Fruit fly (Drosophila melanogaster): Measurements from ENCODE around the gene sordd1.

sordd1 gene

dm6 chrX:15803764-15804563, 8.1 kb upstream of the sordd1 start, which contains the start of the genes PGRP-LE and sd:
Gene PGRP-LE, minus strand, starts transcription at chrX:15803880.
Gene sd, plus strand, starts transcription at chrX:15804370.
- peak; percentile 54; the same call in 1 of the 2 replicates for TF ChIP-seq Ets98B (GFP tag; IDR thresholded peaks at IDR 0.05)
- TF ChIP-seq CG12605 (GFP tag; IDR thresholded peaks at IDR 0.05) = no peak

DNA sequence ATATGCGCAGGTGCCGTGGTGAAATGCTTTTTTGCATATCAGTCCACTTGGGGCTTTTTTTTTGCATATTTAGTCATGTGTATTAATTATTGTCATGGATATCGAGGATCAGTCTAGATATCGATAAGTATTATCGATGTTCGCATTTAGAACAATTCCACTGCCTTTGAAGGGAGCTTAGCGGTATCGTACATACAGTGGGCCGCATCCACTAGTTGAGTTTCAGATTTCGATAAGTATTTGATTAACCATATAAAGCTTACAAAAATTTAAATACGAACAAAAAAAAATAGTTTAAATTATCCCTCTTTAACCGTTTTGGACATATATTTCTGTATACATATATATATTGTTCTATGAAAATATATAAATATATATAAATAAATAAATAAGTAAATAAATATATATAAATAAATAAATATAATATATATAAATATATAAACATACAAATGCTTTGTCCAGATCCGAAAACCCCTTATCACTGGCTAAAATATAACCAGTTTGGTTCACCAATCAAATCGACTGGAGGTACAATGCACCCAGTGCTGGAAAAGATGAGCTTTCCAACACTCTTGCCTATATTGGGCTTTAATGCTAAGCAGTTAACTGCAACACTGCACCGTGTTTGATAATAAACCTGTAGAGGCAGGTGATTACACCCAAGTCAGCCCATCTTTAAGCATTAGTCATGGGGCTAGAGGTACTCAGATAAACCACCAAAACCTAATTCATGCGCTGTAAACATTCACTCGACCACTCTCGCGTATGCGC, 7.2 kb upstream of the sordd1 start:
- TF ChIP-seq CG9948 (tag; optimal IDR thresholded peaks at IDR 0.05) = peak; percentile 21
- TF ChIP-seq CG12605 (GFP tag; IDR thresholded peaks at IDR 0.05) = no peak
- TF ChIP-seq D1 (tag; optimal IDR thresholded peaks at IDR 0.05) = no peak
- no peak for TF ChIP-seq Snoo (tag; optimal IDR thresholded peaks at IDR 0.05)
- no peak for TF ChIP-seq fd96Ca (GFP tag; IDR thresholded peaks at IDR 0.05)
- no peak for TF ChIP-seq CG14655 (GFP tag; optimal IDR thresholded peaks at IDR 0.05)
- no peak for TF ChIP-seq Ets98B (GFP tag; IDR thresholded peaks at IDR 0.05)
- peak; percentile 22 for TF ChIP-seq CG8159 (tag; optimal IDR thresholded peaks at IDR 0.05)
- no peak for TF ChIP-seq Pif1B (GFP tag; optimal IDR thresholded peaks at IDR 0.05)
- peak; percentile 3 for TF ChIP-seq CG15710 (tag; optimal IDR thresholded peaks at IDR 0.05)
- TF ChIP-seq CG4496 (GFP tag; IDR thresholded peaks at IDR 0.05) = 0 out of 3 replicates have a peak, but pooled peaks have one; percentile 32
- peak; percentile 0 for TF ChIP-seq CG34367 (tag; optimal IDR thresholded peaks at IDR 0.05)
- no peak for TF ChIP-seq CG13204 (GFP tag; optimal IDR thresholded peaks at IDR 0.05)
- TF ChIP-seq Pif1A (GFP tag; optimal IDR thresholded peaks at IDR 0.05) = no peak
- TF ChIP-seq EcR (GFP tag; optimal IDR thresholded peaks at IDR 0.05) = no peak
- peak; percentile 22 for TF ChIP-seq CG17806 (tag; optimal IDR thresholded peaks at IDR 0.05)
- no peak for TF ChIP-seq CG10348 (GFP tag; IDR thresholded peaks at IDR 0.05)
- TF ChIP-seq CG8301 (tag; optimal IDR thresholded peaks at IDR 0.05) = no peak
- TF ChIP-seq gl (tag; optimal IDR thresholded peaks at IDR 0.05) = no peak
- TF ChIP-seq rn (GFP tag; IDR thresholded peaks at IDR 0.05) = no peak
- no peak for TF ChIP-seq CG32121 (GFP tag; IDR thresholded peaks at IDR 0.05)

- peak; percentile 52; the same call in 2 of the 3 replicates for TF ChIP-seq CG4496 (GFP tag; IDR thresholded peaks at IDR 0.05)
Measured at dm6 chrX:15799085-15799557, 3.3 kb upstream of the sordd1 start, which contains the start of the genes sordd2 and CG15602. Gene sordd2, minus strand, starts transcription at chrX:15799162. Gene CG15602, plus strand, starts transcription at chrX:15799426.

- TF ChIP-seq CG12605 (GFP tag; IDR thresholded peaks at IDR 0.05) (no peak; the same call in 1 of the 2 replicates), CG32121 (GFP tag; IDR thresholded peaks at IDR 0.05) (peak; percentile 19; the same call in 1 of the 2 replicates), CG15710 (tag; optimal IDR thresholded peaks at IDR 0.05) (peak; percentile 60), CG8301 (tag; optimal IDR thresholded peaks at IDR 0.05) (no peak), fd96Ca (GFP tag; IDR thresholded peaks at IDR 0.05) (no peak), CG8159 (tag; optimal IDR thresholded peaks at IDR 0.05) (no peak), CG13204 (GFP tag; optimal IDR thresholded peaks at IDR 0.05) (no peak), CG34367 (tag; optimal IDR thresholded peaks at IDR 0.05) (peak; percentile 59), D1 (tag; optimal IDR thresholded peaks at IDR 0.05) (no peak), rn (GFP tag; IDR thresholded peaks at IDR 0.05) (no peak), Snoo (tag; optimal IDR thresholded peaks at IDR 0.05) (peak; percentile 55), CG14655 (GFP tag; optimal IDR thresholded peaks at IDR 0.05) (no peak), CG4496 (GFP tag; IDR thresholded peaks at IDR 0.05) (peak; percentile 59; the same call in 2 of the 3 replicates), Ets98B (GFP tag; IDR thresholded peaks at IDR 0.05) (peak; percentile 30; the same call in 1 of the 2 replicates), CG9948 (tag; optimal IDR thresholded peaks at IDR 0.05) (peak; percentile 35), CG10348 (GFP tag; IDR thresholded peaks at IDR 0.05) (no peak), Pif1B (GFP tag; optimal IDR thresholded peaks at IDR 0.05) (no peak), Pif1A (GFP tag; optimal IDR thresholded peaks at IDR 0.05) (no peak), CG17806 (tag; optimal IDR thresholded peaks at IDR 0.05) (peak; percentile 58), gl (tag; optimal IDR thresholded peaks at IDR 0.05) (peak; percentile 79), EcR (GFP tag; optimal IDR thresholded peaks at IDR 0.05) (peak; percentile 35)
Measured at dm6 chrX:15788235-15789187, 7.3 kb downstream of the sordd1 start, which contains the start of gene Rhp. Gene Rhp, plus strand, starts transcription at chrX:15788897.

dm6 chrX:15786242-15786641, 9.6 kb downstream of the sordd1 start:
- TF ChIP-seq CG8301 (tag; optimal IDR thresholded peaks at IDR 0.05) = no peak
- no peak for TF ChIP-seq CG9948 (tag; optimal IDR thresholded peaks at IDR 0.05)
- TF ChIP-seq CG13204 (GFP tag; optimal IDR thresholded peaks at IDR 0.05) = no peak
- TF ChIP-seq rn (GFP tag; IDR thresholded peaks at IDR 0.05) = no peak
- no peak for TF ChIP-seq EcR (GFP tag; optimal IDR thresholded peaks at IDR 0.05)
- no peak for TF ChIP-seq Ets98B (GFP tag; IDR thresholded peaks at IDR 0.05)
- no peak for TF ChIP-seq fd96Ca (GFP tag; IDR thresholded peaks at IDR 0.05)
- TF ChIP-seq Pif1B (GFP tag; optimal IDR thresholded peaks at IDR 0.05) = no peak
- TF ChIP-seq gl (tag; optimal IDR thresholded peaks at IDR 0.05) = no peak
- TF ChIP-seq CG4496 (GFP tag; IDR thresholded peaks at IDR 0.05) = no peak
- no peak for TF ChIP-seq Snoo (tag; optimal IDR thresholded peaks at IDR 0.05)
- TF ChIP-seq D1 (tag; optimal IDR thresholded peaks at IDR 0.05) = no peak
- TF ChIP-seq CG14655 (GFP tag; optimal IDR thresholded peaks at IDR 0.05) = no peak
- TF ChIP-seq CG34367 (tag; optimal IDR thresholded peaks at IDR 0.05) = no peak
- TF ChIP-seq CG12605 (GFP tag; IDR thresholded peaks at IDR 0.05) = no peak
- TF ChIP-seq CG10348 (GFP tag; IDR thresholded peaks at IDR 0.05) = no peak
- no peak for TF ChIP-seq Pif1A (GFP tag; optimal IDR thresholded peaks at IDR 0.05)
- no peak for TF ChIP-seq CG32121 (GFP tag; IDR thresholded peaks at IDR 0.05)
- no peak for TF ChIP-seq CG17806 (tag; optimal IDR thresholded peaks at IDR 0.05)
- no peak for TF ChIP-seq CG8159 (tag; optimal IDR thresholded peaks at IDR 0.05)

Data from whole organism, pupa.